Worm (Caenorhabditis elegans) whole organism, L3 larva: ENCODE data around the gene Y37D8A.29.

ENCODE experiments used
- ZK546.5 ChIP-seq: sonication (generic microtip); optimal IDR thresholded peaks from 2 replicates; lab custom pipeline; 2017; ENCODE audit warnings: missing biosample characterization, missing genetic modification characterization
- ceh-28 ChIP-seq: fragments of 150-350 bp; optimal IDR thresholded peaks from 2 replicates; lab custom pipeline; 2014; ENCODE audit warnings: missing biosample characterization, missing genetic modification reagents, missing genetic modification characterization
- elt-1 ChIP-seq: fragments of 150-350 bp; optimal IDR thresholded peaks from 2 replicates; lab custom pipeline; 2014; ENCODE audit warnings: missing biosample characterization, missing genetic modification characterization
- nhr-12 ChIP-seq: fragments of 150-350 bp; optimal IDR thresholded peaks from 2 replicates; lab custom pipeline; 2014; ENCODE audit warnings: missing biosample characterization, missing genetic modification characterization
- pha-4 ChIP-seq: fragments of 150-350 bp; optimal IDR thresholded peaks from 2 replicates; lab custom pipeline; 2014; ENCODE audit warnings: missing biosample characterization, missing genetic modification reagents, missing genetic modification characterization
- snpc-4 ChIP-seq: fragments of 150-350 bp; optimal IDR thresholded peaks from 2 replicates; lab custom pipeline; 2014; ENCODE audit warnings: missing biosample characterization, missing genetic modification characterization
- ztf-4 ChIP-seq: fragments of 150-350 bp; optimal IDR thresholded peaks from 2 replicates; lab custom pipeline; 2014; ENCODE audit warnings: missing biosample characterization, missing genetic modification characterization

DNA sequence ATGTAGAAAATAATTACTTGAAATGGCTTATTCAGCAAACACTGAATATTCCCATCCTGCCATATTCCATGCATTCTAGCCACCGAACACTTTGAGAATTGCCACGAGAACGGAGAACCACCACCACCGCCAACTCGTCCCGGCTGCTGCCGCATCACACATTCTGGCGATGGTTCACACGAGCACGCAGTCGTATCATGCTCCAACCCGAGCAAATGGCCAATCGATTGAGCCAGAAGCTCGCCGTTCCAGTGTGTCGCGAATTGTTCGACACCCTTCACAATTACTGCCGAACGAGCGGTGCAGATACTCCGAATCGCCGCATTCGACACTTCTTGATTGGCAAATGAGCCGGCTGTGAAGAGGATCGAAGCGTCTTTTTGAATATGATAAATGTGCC, 6.3 kb downstream of the Y37D8A.29 start:
- TF ChIP-seq elt-1 (tag; lab: Kevin White, UChicago) (no peak), pha-4 (tag; lab: Kevin White, UChicago) (no peak), ztf-4 (tag; lab: Kevin White, UChicago) (no peak), ZK546.5 (no peak), nhr-12 (tag; lab: Kevin White, UChicago) (no peak), snpc-4 (no peak), ceh-28 (tag; lab: Kevin White, UChicago) (no peak)
